Fruit fly (Drosophila melanogaster) whole organism, prepupa: ENCODE data around the gene CG46463.

Experiments used
- Blimp-1 ChIP-seq: fragments of 200-800 bp; sonication (Bioruptor generic); optimal IDR thresholded peaks from 3 replicates; lab custom pipeline; 2017; ENCODE audit warnings: missing biosample characterization, missing genetic modification characterization, mild to moderate bottlenecking, moderate library complexity, missing genetic modification reagents
- CG10631 ChIP-seq: fragments of 200-800 bp; sonication (Bioruptor generic); optimal IDR thresholded peaks from 2 replicates; lab custom pipeline; 2016; ENCODE audit warnings: missing biosample characterization, missing genetic modification characterization
- CG11294 ChIP-seq: fragments of 200-800 bp; sonication (Bioruptor generic); IDR thresholded peaks from 2 replicates; pipeline ENCODE4 v1.3.6; 2022; ENCODE audit warnings: missing biosample characterization, missing genetic modification characterization
- CG11762 ChIP-seq: fragments of 200-800 bp; sonication (Bioruptor generic); optimal IDR thresholded peaks from 3 replicates; lab custom pipeline; 2016; ENCODE audit warnings: missing biosample characterization, missing genetic modification characterization; ENCODE audit not compliant: insufficient read depth
- CG15336 ChIP-seq: fragments of 200-800 bp; sonication (Bioruptor generic); IDR thresholded peaks from 2 replicates; pipeline ENCODE4 v1.3.6; 2022; ENCODE audit warnings: missing biosample characterization, missing genetic modification characterization
- CG1621 ChIP-seq: fragments of 200-800 bp; sonication (Bioruptor generic); optimal IDR thresholded peaks from 3 replicates; lab custom pipeline; 2018; ENCODE audit warnings: missing biosample characterization, mild to moderate bottlenecking, missing genetic modification characterization
- CG3032 ChIP-seq: fragments of 200-800 bp; optimal IDR thresholded peaks from 2 replicates; lab custom pipeline; 2019; ENCODE audit warnings: missing biosample characterization, mild to moderate bottlenecking, missing genetic modification characterization, moderate library complexity
- CG32006 ChIP-seq: fragments of 200-800 bp; sonication (Bioruptor generic); optimal IDR thresholded peaks from 3 replicates; lab custom pipeline; 2017; ENCODE audit warnings: missing biosample characterization, mild to moderate bottlenecking, missing genetic modification characterization
- CG34406 ChIP-seq: fragments of 200-800 bp; sonication (Bioruptor generic); optimal IDR thresholded peaks from 3 replicates; lab custom pipeline; 2016; ENCODE audit warnings: missing biosample characterization, missing genetic modification characterization
- CG4318 ChIP-seq: fragments of 200-800 bp; sonication (Bioruptor generic); optimal IDR thresholded peaks from 3 replicates; lab custom pipeline; 2017; ENCODE audit warnings: missing biosample characterization, mild to moderate bottlenecking, missing genetic modification characterization
- CG6163 ChIP-seq: fragments of 200-800 bp; sonication (Bioruptor generic); IDR thresholded peaks from 3 replicates; pipeline ENCODE4 v1.3.6; 2022; ENCODE audit warnings: missing biosample characterization, missing genetic modification characterization
- CG6792 ChIP-seq: fragments of 200-800 bp; sonication (Bioruptor generic); optimal IDR thresholded peaks from 3 replicates; lab custom pipeline; 2016; ENCODE audit warnings: missing biosample characterization, missing genetic modification characterization
- CG6854 ChIP-seq: fragments of 200-800 bp; sonication (Bioruptor generic); optimal IDR thresholded peaks from 2 replicates; lab custom pipeline; 2017; ENCODE audit warnings: missing biosample characterization, mild to moderate bottlenecking, missing genetic modification characterization
- CG7368 ChIP-seq: fragments of 200-800 bp; sonication (Bioruptor generic); optimal IDR thresholded peaks from 3 replicates; lab custom pipeline; 2016; ENCODE audit warnings: missing biosample characterization, missing genetic modification characterization
- CG8319 ChIP-seq: fragments of 200-800 bp; sonication (Bioruptor generic); optimal IDR thresholded peaks from 3 replicates; lab custom pipeline; 2016; ENCODE audit warnings: missing biosample characterization, missing genetic modification characterization
- CG8632 ChIP-seq: fragments of 200-800 bp; sonication (Bioruptor generic); optimal IDR thresholded peaks from 3 replicates; lab custom pipeline; 2016; ENCODE audit warnings: missing biosample characterization, missing genetic modification characterization
- CG9139 ChIP-seq: fragments of 200-800 bp; sonication (Bioruptor generic); optimal IDR thresholded peaks from 3 replicates; lab custom pipeline; 2017; ENCODE audit warnings: missing biosample characterization, mild to moderate bottlenecking, missing genetic modification characterization
- Eip78C ChIP-seq: fragments of 200-800 bp; sonication (Bioruptor generic); peaks from one replicate; lab custom pipeline; 2016; ENCODE audit warnings: missing biosample characterization, missing genetic modification characterization
- Eip93F ChIP-seq: fragments of 200-800 bp; sonication (Bioruptor generic); optimal IDR thresholded peaks from 2 replicates; lab custom pipeline; 2016; ENCODE audit warnings: missing biosample characterization, mild to moderate bottlenecking, missing genetic modification characterization
- Ets21C ChIP-seq: fragments of 200-800 bp; sonication (Bioruptor generic); optimal IDR thresholded peaks from 3 replicates; lab custom pipeline; 2016; ENCODE audit warnings: missing biosample characterization, missing genetic modification characterization
- Ets96B ChIP-seq: fragments of 200-800 bp; optimal IDR thresholded peaks from 2 replicates; lab custom pipeline; 2019; ENCODE audit warnings: missing biosample characterization, mild to moderate bottlenecking, missing genetic modification characterization, moderate library complexity
- Gug ChIP-seq: fragments of 200-800 bp; sonication (Bioruptor generic); IDR thresholded peaks from 2 replicates; pipeline ENCODE4 v1.3.6; 2022; ENCODE audit warnings: missing biosample characterization, missing genetic modification characterization
- Hr38 ChIP-seq: sonication (Bioruptor generic); optimal IDR thresholded peaks from 2 replicates; lab custom pipeline; 2016; ENCODE audit warnings: missing biosample characterization, missing genetic modification characterization
- Hr39 ChIP-seq: fragments of 200-800 bp; sonication (Bioruptor generic); optimal IDR thresholded peaks from 2 replicates; lab custom pipeline; 2016; ENCODE audit warnings: missing biosample characterization, missing genetic modification characterization
- Lpt ChIP-seq: fragments of 200-800 bp; sonication (Bioruptor generic); optimal IDR thresholded peaks from 3 replicates; lab custom pipeline; 2016; ENCODE audit warnings: missing biosample characterization, missing genetic modification characterization
- Met ChIP-seq: fragments of 200-800 bp; sonication (Bioruptor generic); optimal IDR thresholded peaks from 3 replicates; lab custom pipeline; 2016; ENCODE audit warnings: missing biosample characterization, missing genetic modification characterization
- Smox ChIP-seq: fragments of 200-800 bp; sonication (Bioruptor generic); optimal IDR thresholded peaks from 3 replicates; lab custom pipeline; 2016; ENCODE audit warnings: missing biosample characterization, missing genetic modification characterization
- Sox102F ChIP-seq: fragments of 200-800 bp; sonication (Bioruptor generic); optimal IDR thresholded peaks from 2 replicates; lab custom pipeline; 2016; ENCODE audit warnings: missing biosample characterization, mild to moderate bottlenecking, missing genetic modification characterization
- Sox14 ChIP-seq: fragments of 200-800 bp; sonication (Bioruptor generic); optimal IDR thresholded peaks from 3 replicates; lab custom pipeline; 2016; ENCODE audit warnings: missing biosample characterization, missing genetic modification characterization
- Sox15 ChIP-seq: fragments of 200-800 bp; sonication (Bioruptor generic); optimal IDR thresholded peaks from 3 replicates; lab custom pipeline; 2016; ENCODE audit warnings: missing biosample characterization, missing genetic modification characterization
- achi ChIP-seq: fragments of 200-800 bp; sonication (Bioruptor generic); optimal IDR thresholded peaks from 3 replicates; lab custom pipeline; 2016; ENCODE audit warnings: missing biosample characterization, missing genetic modification characterization
- acj6 ChIP-seq: fragments of 200-800 bp; sonication (Bioruptor generic); optimal IDR thresholded peaks from 3 replicates; lab custom pipeline; 2016; ENCODE audit warnings: missing biosample characterization, missing genetic modification characterization
- cyc ChIP-seq: fragments of 200-800 bp; sonication (Bioruptor generic); optimal IDR thresholded peaks from 3 replicates; lab custom pipeline; 2016; ENCODE audit warnings: missing biosample characterization, missing genetic modification characterization
- dsx ChIP-seq: fragments of 200-800 bp; optimal IDR thresholded peaks from 3 replicates; lab custom pipeline; 2019; ENCODE audit warnings: missing biosample characterization, mild to moderate bottlenecking, missing genetic modification characterization, moderate library complexity; ENCODE audit not compliant: poor library complexity, severe bottlenecking
- eg ChIP-seq: fragments of 200-800 bp; sonication (Bioruptor generic); IDR thresholded peaks from 3 replicates; pipeline ENCODE4 v1.3.6; 2022; ENCODE audit warnings: missing biosample characterization, missing genetic modification characterization
- esn ChIP-seq: fragments of 200-800 bp; sonication (Bioruptor generic); optimal IDR thresholded peaks from 2 replicates; lab custom pipeline; 2016; ENCODE audit warnings: missing biosample characterization, mild to moderate bottlenecking, missing genetic modification characterization, moderate library complexity
- fd59A ChIP-seq: fragments of 200-800 bp; sonication (Bioruptor generic); optimal IDR thresholded peaks from 2 replicates; lab custom pipeline; 2017; ENCODE audit warnings: missing biosample characterization, mild to moderate bottlenecking, missing genetic modification characterization, missing genetic modification reagents
- fd85E ChIP-seq: fragments of 200-800 bp; sonication (Bioruptor generic); optimal IDR thresholded peaks from 3 replicates; lab custom pipeline; 2016; ENCODE audit warnings: missing biosample characterization, missing genetic modification characterization
- fkh ChIP-seq: fragments of 200-800 bp; sonication (Bioruptor generic); optimal IDR thresholded peaks from 3 replicates; lab custom pipeline; 2017; ENCODE audit warnings: missing biosample characterization, mild to moderate bottlenecking, missing genetic modification characterization, moderate library complexity
- net ChIP-seq: fragments of 200-800 bp; sonication (Bioruptor generic); optimal IDR thresholded peaks from 3 replicates; lab custom pipeline; 2016; ENCODE audit warnings: missing biosample characterization, missing genetic modification characterization
- spab ChIP-seq: fragments of 200-800 bp; sonication (Bioruptor generic); optimal IDR thresholded peaks from 2 replicates; lab custom pipeline; 2017; ENCODE audit warnings: missing biosample characterization, mild to moderate bottlenecking, missing genetic modification characterization, missing genetic modification reagents
- ss ChIP-seq, 2 experiments: fragments of 200-800 bp; sonication (Bioruptor generic); optimal IDR thresholded peaks; 2 replicates in 1 of 2; 3 replicates in 1 of 2; lab custom pipeline; 2017 to 2018; ENCODE audit warnings: mild to moderate bottlenecking in 2 of 2, missing biosample characterization in 2 of 2, missing genetic modification characterization in 2 of 2, moderate library complexity in 1 of 2
- svp ChIP-seq: fragments of 200-800 bp; sonication (Bioruptor generic); peaks from one replicate; lab custom pipeline; 2016; ENCODE audit warnings: missing biosample characterization, missing genetic modification characterization
- vri ChIP-seq: fragments of 200-800 bp; sonication (Bioruptor generic); optimal IDR thresholded peaks from 3 replicates; lab custom pipeline; 2016; ENCODE audit warnings: missing biosample characterization, mild to moderate bottlenecking, missing genetic modification characterization

Gene CG46463

DNA sequence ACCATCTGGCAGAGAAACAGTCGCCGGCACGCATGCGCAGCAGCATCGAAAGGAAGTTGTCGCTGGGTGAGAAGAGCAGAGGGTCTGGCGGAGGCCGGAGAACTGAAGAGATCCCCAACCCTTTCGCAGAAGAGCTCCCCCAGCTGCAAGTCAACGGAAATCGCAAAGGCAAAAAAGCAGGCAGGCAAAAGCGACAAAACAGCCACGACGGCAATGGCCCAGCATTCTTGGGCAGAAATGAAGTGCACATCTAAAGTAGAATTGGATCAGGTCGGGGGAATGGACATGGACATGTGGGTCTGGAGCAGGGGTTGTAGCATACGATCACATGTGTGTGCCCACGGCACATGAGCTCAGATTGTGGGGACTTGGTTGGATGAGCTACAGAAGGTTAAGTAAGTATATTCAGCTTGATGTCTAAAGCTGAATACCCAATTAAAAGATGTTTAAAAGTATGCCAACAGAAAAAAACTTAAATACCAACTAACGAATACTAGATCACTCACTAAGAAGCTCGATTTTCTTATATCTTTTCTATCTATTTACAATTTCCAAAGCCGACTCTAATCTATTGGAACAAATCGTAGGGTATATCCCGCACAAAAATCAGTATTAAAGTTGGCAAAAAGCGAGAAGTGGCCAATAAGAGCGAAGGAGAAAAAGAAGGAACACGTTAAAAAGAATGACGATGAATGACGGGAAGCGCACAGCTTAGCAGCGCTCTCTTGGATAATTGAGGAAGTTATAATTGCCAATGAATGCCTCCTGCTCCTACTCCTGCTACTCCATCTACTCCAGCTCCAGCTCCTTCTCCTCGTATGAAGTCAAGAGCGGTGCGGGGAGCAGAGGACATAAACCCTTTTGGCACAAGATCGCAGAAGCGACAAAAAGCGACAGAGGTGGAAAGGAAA is 19.1 kb upstream of the CG46463 start (continued):
- TF ChIP-seq CG9139 (GFP tag; lab: Kevin White, UChicago) = peak; percentile 26
- no peak for TF ChIP-seq CG6792 (GFP tag; lab: Kevin White, UChicago)
- TF ChIP-seq Sox14 (GFP tag; lab: Kevin White, UChicago) = peak; percentile 49
- TF ChIP-seq net = peak; percentile 24
- peak; percentile 81 for TF ChIP-seq Ets96B
- peak; percentile 71 for TF ChIP-seq dsx (GFP tag; lab: Kevin White, UChicago)
- peak; percentile 58 for TF ChIP-seq CG10631 (GFP tag; lab: Kevin White, UChicago)
- peak; percentile 4 for TF ChIP-seq vri (GFP tag; lab: Kevin White, UChicago)
- peak; percentile 3 for TF ChIP-seq Sox102F (GFP tag; lab: Kevin White, UChicago)

DNA sequence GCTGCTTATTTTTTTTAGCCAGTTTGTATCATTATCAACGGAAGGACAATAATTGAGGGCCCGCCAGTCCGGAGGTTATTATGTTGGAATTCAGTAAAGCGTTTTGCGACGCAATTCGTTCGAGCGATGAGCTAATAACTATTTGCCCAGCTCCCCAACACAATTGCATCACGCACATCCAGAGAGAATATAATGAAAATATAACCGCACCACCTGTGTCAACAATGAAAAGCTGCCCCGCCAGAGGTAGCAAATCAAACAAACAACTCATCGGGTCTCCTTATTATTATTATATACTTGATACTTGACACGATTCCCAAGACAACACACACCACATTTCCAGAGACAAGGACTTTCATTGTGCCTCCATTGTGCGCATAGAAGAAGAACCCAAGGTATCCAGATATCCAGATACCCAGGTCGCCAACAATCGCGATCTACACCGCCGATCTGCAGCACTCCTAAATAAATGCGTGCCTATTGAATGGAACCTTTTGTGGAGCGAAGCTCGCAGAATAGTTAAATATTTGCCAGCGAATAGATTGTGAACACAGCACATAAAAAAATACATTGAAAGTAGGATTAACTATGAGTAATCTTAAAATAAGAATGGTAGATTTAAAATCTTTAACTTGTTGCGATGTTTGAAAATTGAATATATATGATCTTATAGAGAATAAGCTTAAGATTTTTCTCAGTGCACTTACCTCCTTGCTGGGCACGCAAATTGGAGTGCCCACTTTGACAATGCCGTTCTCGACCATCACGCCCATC is 18.2 kb upstream of the CG46463 start:
- peak; percentile 3 for TF ChIP-seq CG32006 (GFP tag; lab: Kevin White, UChicago)
- no peak for TF ChIP-seq Smox (GFP tag; lab: Kevin White, UChicago)
- TF ChIP-seq CG6854 (GFP tag; lab: Kevin White, UChicago) = no peak
- TF ChIP-seq CG11762 (GFP tag; lab: Kevin White, UChicago) = no peak
- no peak for TF ChIP-seq Hr38 (GFP tag; lab: Kevin White, UChicago)
- peak; percentile 11 for TF ChIP-seq Sox14 (GFP tag; lab: Kevin White, UChicago)
- peak; percentile 42 for TF ChIP-seq svp (GFP tag; lab: Kevin White, UChicago)
- no peak for TF ChIP-seq CG8632
- TF ChIP-seq Lpt (GFP tag; lab: Kevin White, UChicago) = no peak
- TF ChIP-seq Blimp-1 (GFP tag; lab: Kevin White, UChicago) = no peak
- TF ChIP-seq Met (GFP tag; lab: Kevin White, UChicago) = no peak
- no peak for TF ChIP-seq Eip93F (GFP tag; lab: Kevin White, UChicago)
- TF ChIP-seq ss (GFP tag; optimal IDR thresholded peaks at IDR 0.05; lab: Kevin White, UChicago) = peak; percentile 0 to 3
- peak; percentile 15; the same call in 1 of the 2 replicates for TF ChIP-seq CG15336
- TF ChIP-seq net = no peak
- no peak for TF ChIP-seq cyc (GFP tag; lab: Kevin White, UChicago)
- TF ChIP-seq CG6792 (GFP tag; lab: Kevin White, UChicago) = no peak
- peak; percentile 9 for TF ChIP-seq dsx (GFP tag; lab: Kevin White, UChicago)
- no peak for TF ChIP-seq CG7368 (GFP tag; lab: Kevin White, UChicago)
- TF ChIP-seq vri (GFP tag; lab: Kevin White, UChicago) = peak; percentile 59
- no peak for TF ChIP-seq Sox102F (GFP tag; lab: Kevin White, UChicago)
- TF ChIP-seq acj6 = no peak
- no peak for TF ChIP-seq CG8319 (GFP tag; lab: Kevin White, UChicago)
- no peak for TF ChIP-seq CG9139 (GFP tag; lab: Kevin White, UChicago)
- no peak for TF ChIP-seq Ets21C (GFP tag; lab: Kevin White, UChicago)
- TF ChIP-seq fd85E (GFP tag; lab: Kevin White, UChicago) = no peak
- TF ChIP-seq CG11294 (GFP tag; lab: Robert Waterston, UW) = no peak
- TF ChIP-seq fd59A = peak; percentile 22
- no peak for TF ChIP-seq CG34406 (GFP tag; lab: Kevin White, UChicago)
- peak; percentile 27 for TF ChIP-seq achi (GFP tag; lab: Kevin White, UChicago)
- no peak for TF ChIP-seq Sox15 (GFP tag; lab: Kevin White, UChicago)
- TF ChIP-seq CG1621 (tag; lab: Kevin White, UChicago) = no peak
- TF ChIP-seq eg (GFP tag; lab: Robert Waterston, UW) = 0 out of 3 replicates have a peak, but pooled peaks have one; percentile 29
- no peak for TF ChIP-seq CG4318 (GFP tag; lab: Kevin White, UChicago)
- TF ChIP-seq Hr39 = no peak
- peak; percentile 56; the same call in 1 of the 3 replicates for TF ChIP-seq CG6163
- TF ChIP-seq Gug (GFP tag; lab: Robert Waterston, UW) = peak; percentile 36; the same call in 1 of the 2 replicates
- peak; percentile 42 for TF ChIP-seq CG10631 (GFP tag; lab: Kevin White, UChicago)
- peak; percentile 72 for TF ChIP-seq Eip78C
- TF ChIP-seq spab (GFP tag; lab: Kevin White, UChicago) = peak; percentile 10
- peak; percentile 51 for TF ChIP-seq CG3032 (tag; lab: Kevin White, UChicago)
- TF ChIP-seq esn (GFP tag; lab: Kevin White, UChicago) = no peak
- peak; percentile 23 for TF ChIP-seq fkh (GFP tag; lab: Kevin White, UChicago)
